Worm (Caenorhabditis elegans): ENCODE data around the gene pept-1.

DNA sequence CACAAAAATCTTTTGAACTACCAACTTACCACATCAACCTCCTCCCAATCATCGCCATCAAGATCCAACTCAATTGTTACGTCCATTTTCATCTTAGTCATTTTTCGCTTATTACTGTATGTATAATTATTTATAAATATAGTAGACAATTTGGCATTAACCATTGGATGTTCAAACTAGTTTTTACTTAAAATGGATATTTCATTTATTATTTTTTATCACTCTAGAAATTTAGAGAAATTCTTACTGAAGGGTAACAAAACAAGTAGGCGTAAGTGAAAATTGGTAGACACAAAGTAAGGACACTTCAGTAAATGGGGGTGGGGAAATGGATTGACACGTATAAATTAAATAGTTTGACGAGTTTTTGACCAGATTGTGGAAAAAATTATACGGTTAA lies 43.1 kb downstream of the pept-1 start, which contains the start of gene actl-1:
- TF ChIP-seq med-1 (GFP tag; optimal IDR thresholded peaks at IDR 0.05; ENCODE audit: insufficient read depth) (no peak), tab-1 (GFP tag; IDR thresholded peaks at IDR 0.05) (no peak), ref-1 (GFP tag; conservative IDR thresholded peaks at IDR 0.05) (no peak), klf-2 (GFP tag; conservative IDR thresholded peaks at IDR 0.05) (no peak), ztf-29 (GFP tag; IDR thresholded peaks at IDR 0.05) (no peak), ztf-23 (GFP tag; IDR thresholded peaks at IDR 0.05) (no peak), flt-1 (GFP tag; IDR thresholded peaks at IDR 0.05) (no peak), cog-1 (tag; optimal IDR thresholded peaks at IDR 0.05) (no peak), T22C8.4 (GFP tag; IDR thresholded peaks at IDR 0.05) (no peak)

Data from whole organism, midembryonic.